Worm (Caenorhabditis elegans): ENCODE measurements around the gene cbn-1.

ce11 chrII:283594-283993, 48.7 kb downstream of the cbn-1 start, which contains the start of gene B0432.9:
- TF ChIP-seq unc-62 (GFP tag; optimal IDR thresholded peaks at IDR 0.05 in 1 of 2) (no peak), unc-62 (tag; optimal IDR thresholded peaks at IDR 0.05) (no peak), fkh-10 (GFP tag; optimal IDR thresholded peaks at IDR 0.05) (no peak), Y75B8A.6 (GFP tag; IDR thresholded peaks at IDR 0.05) (no peak), zag-1 (tag; optimal IDR thresholded peaks at IDR 0.05) (no peak), egl-27 (tag; optimal IDR thresholded peaks at IDR 0.05) (no peak), lsy-2 (tag; optimal IDR thresholded peaks at IDR 0.05) (no peak)

Measured in whole organism, L4 larva.